Worm (Caenorhabditis elegans): ENCODE data around the gene fbxb-61.

DNA sequence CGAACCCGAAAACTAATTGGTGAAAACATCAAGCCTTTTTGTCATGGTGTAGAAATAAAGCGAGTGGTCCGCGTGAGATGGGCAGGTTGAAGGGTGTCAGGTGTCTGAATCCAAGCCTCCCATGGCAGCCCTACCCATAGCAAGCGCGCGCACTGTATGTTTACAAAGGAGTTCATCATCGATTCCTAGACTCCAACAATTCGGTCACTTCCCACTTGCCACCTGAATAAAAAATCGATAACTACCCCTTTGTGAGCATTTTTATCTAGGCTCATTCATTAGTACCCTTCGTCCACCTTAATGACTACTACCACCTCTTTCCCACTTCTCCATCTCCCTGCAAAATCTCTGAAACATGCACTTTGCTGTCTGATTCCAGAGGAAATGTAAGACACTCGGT is 9.1 kb downstream of the fbxb-61 start, which contains the start of gene fbxb-64:
- TF ChIP-seq ceh-82 (tag; optimal IDR thresholded peaks at IDR 0.05) (no peak), unc-62 (GFP tag; optimal IDR thresholded peaks at IDR 0.05) (no peak), aly-2 (tag; optimal IDR thresholded peaks at IDR 0.05) (no peak), egl-27 (tag; optimal IDR thresholded peaks at IDR 0.05) (no peak), snpc-4 (tag; optimal IDR thresholded peaks at IDR 0.05) (no peak), nhr-12 (tag; optimal IDR thresholded peaks at IDR 0.05) (no peak), zag-1 (tag; optimal IDR thresholded peaks at IDR 0.05) (no peak), lsy-12 (tag; optimal IDR thresholded peaks at IDR 0.05) (no peak), fos-1 (tag; optimal IDR thresholded peaks at IDR 0.05) (no peak)

Measured in whole organism, L3 larva.